Fruit fly (Drosophila melanogaster) Kc167 (cell line): ENCODE data around the gene TwdlY.

Experiments
- Sin3A ChIP-seq: fragments of >200 bp; optimal IDR thresholded peaks from 2 replicates; lab custom pipeline; 2018; ENCODE audit warnings: missing external identifiers
- h ChIP-seq: fragments of >200 bp; optimal IDR thresholded peaks from 3 replicates; lab custom pipeline; 2018; ENCODE audit warnings: missing external identifiers
- psq ChIP-seq: fragments of >200 bp; optimal IDR thresholded peaks from 2 replicates; lab custom pipeline; 2017; ENCODE audit warnings: missing external identifiers

DNA sequence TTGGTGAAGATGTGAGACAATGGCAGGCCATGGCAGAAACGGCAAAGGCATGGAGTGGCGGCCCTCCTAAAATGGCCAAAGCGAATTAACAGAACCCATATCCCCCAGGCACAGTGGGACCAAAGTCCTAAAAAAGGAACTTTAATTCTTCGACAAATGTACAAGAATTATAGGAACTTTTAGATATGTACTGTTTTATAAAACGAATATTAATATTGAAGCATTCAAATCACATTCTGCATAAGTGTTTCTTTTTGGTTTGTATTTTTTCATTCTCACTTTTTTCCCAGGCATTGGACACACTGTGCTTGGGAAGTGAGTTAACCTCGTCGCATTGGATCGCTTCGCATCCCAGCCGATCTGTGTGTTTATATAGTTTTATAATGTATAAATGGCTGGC is 30.2 kb downstream of the TwdlY start:
- TF ChIP-seq h (lab: Kevin White, UChicago) (no peak), Sin3A (lab: Kevin White, UChicago) (no peak), psq (no peak)
